Fruit fly (Drosophila melanogaster): ENCODE measurements around the gene Ilp8.
A peak's percentile ranks its signal among the peaks of the same experiment; 100 is the strongest.

The Ilp8 gene

dm6 chr3L:16989169-16989568, 42.7 kb downstream of the Ilp8 start:
- TF ChIP-seq CG6808 (GFP tag; optimal IDR thresholded peaks at IDR 0.05) = peak; percentile 88
- peak; percentile 77 for TF ChIP-seq CG11762 (GFP tag; optimal IDR thresholded peaks at IDR 0.05; ENCODE audit: insufficient read depth)
- peak; percentile 57 for TF ChIP-seq CG16779 (tag; optimal IDR thresholded peaks at IDR 0.05)
- TF ChIP-seq vri (GFP tag; optimal IDR thresholded peaks at IDR 0.05) = peak; percentile 81
- TF ChIP-seq CG34406 (GFP tag; optimal IDR thresholded peaks at IDR 0.05) = peak; percentile 85
- peak; percentile 68 for TF ChIP-seq Eip93F (GFP tag; optimal IDR thresholded peaks at IDR 0.05)
- peak; percentile 90 for TF ChIP-seq CG15336 (GFP tag; IDR thresholded peaks at IDR 0.05)
- peak; percentile 87 for TF ChIP-seq net (GFP tag; optimal IDR thresholded peaks at IDR 0.05)
- peak; percentile 78 for TF ChIP-seq spab (GFP tag; optimal IDR thresholded peaks at IDR 0.05)
- no peak for TF ChIP-seq fkh (GFP tag; optimal IDR thresholded peaks at IDR 0.05)
- TF ChIP-seq acj6 (GFP tag; optimal IDR thresholded peaks at IDR 0.05) = peak; percentile 81
- TF ChIP-seq CG4318 (GFP tag; optimal IDR thresholded peaks at IDR 0.05) = no peak
- no peak for TF ChIP-seq Hr38 (GFP tag; optimal IDR thresholded peaks at IDR 0.05)
- TF ChIP-seq CG6276 (GFP tag; optimal IDR thresholded peaks at IDR 0.05) = peak; percentile 76
- peak; percentile 67 for TF ChIP-seq Lpt (GFP tag; optimal IDR thresholded peaks at IDR 0.05)
- TF ChIP-seq eg (GFP tag; IDR thresholded peaks at IDR 0.05) = peak; percentile 73; the same call in 1 of the 3 replicates
- TF ChIP-seq Blimp-1 (GFP tag; optimal IDR thresholded peaks at IDR 0.05) = peak; percentile 73
- TF ChIP-seq CG3032 (tag; optimal IDR thresholded peaks at IDR 0.05) = peak; percentile 82
- TF ChIP-seq CG3919 (GFP tag; optimal IDR thresholded peaks at IDR 0.05) = peak; percentile 83
- peak; percentile 67 for TF ChIP-seq Sox15 (GFP tag; optimal IDR thresholded peaks at IDR 0.05)
- peak; percentile 90 for TF ChIP-seq CG8119 (GFP tag; IDR thresholded peaks at IDR 0.05)
- TF ChIP-seq Eip78C (GFP tag) = peak; percentile 98
- peak; percentile 85 for TF ChIP-seq CG32006 (GFP tag; optimal IDR thresholded peaks at IDR 0.05)
- peak; percentile 70 for TF ChIP-seq CG31627 (GFP tag; optimal IDR thresholded peaks at IDR 0.05)
- TF ChIP-seq Gug (GFP tag; IDR thresholded peaks at IDR 0.05) = peak; percentile 51
- TF ChIP-seq CG7368 (GFP tag; optimal IDR thresholded peaks at IDR 0.05) = peak; percentile 46
- TF ChIP-seq Hr39 (GFP tag; optimal IDR thresholded peaks at IDR 0.05) = peak; percentile 71
- peak; percentile 81 for TF ChIP-seq lz (GFP tag; optimal IDR thresholded peaks at IDR 0.05)
- peak; percentile 93 for TF ChIP-seq svp (GFP tag)
- TF ChIP-seq CG6792 (GFP tag; optimal IDR thresholded peaks at IDR 0.05) = peak; percentile 83
- TF ChIP-seq CG8319 (GFP tag; optimal IDR thresholded peaks at IDR 0.05) = peak; percentile 54
- TF ChIP-seq CG10631 (GFP tag; optimal IDR thresholded peaks at IDR 0.05) = peak; percentile 79
- TF ChIP-seq topi (GFP tag; optimal IDR thresholded peaks at IDR 0.05) = peak; percentile 87
- TF ChIP-seq achi (GFP tag; optimal IDR thresholded peaks at IDR 0.05) = peak; percentile 82
- TF ChIP-seq fd59A (GFP tag; optimal IDR thresholded peaks at IDR 0.05) = peak; percentile 80
- TF ChIP-seq dsx (GFP tag; optimal IDR thresholded peaks at IDR 0.05; ENCODE audit: poor library complexity, severe bottlenecking) = peak; percentile 91
- 0 out of 2 replicates have a peak, but pooled peaks have one; percentile 19 for TF ChIP-seq CG11294 (GFP tag; IDR thresholded peaks at IDR 0.05)
- no peak for TF ChIP-seq dac (GFP tag; optimal IDR thresholded peaks at IDR 0.05)
- TF ChIP-seq Ets96B (tag; optimal IDR thresholded peaks at IDR 0.05) = peak; percentile 85
- peak in 1 of 2 experiments; percentile 37 for TF ChIP-seq salr (GFP tag; optimal IDR thresholded peaks at IDR 0.05)
- no peak for TF ChIP-seq OdsH (GFP tag; optimal IDR thresholded peaks at IDR 0.05)
- no peak for TF ChIP-seq Hr4 (GFP tag; optimal IDR thresholded peaks at IDR 0.05)
- TF ChIP-seq Smox (GFP tag; optimal IDR thresholded peaks at IDR 0.05) = peak; percentile 82
- TF ChIP-seq fd85E (GFP tag; optimal IDR thresholded peaks at IDR 0.05) = no peak
- peak; percentile 69 for TF ChIP-seq CG1621 (tag; optimal IDR thresholded peaks at IDR 0.05)
- TF ChIP-seq ss (GFP tag; optimal IDR thresholded peaks at IDR 0.05) = peak; percentile 88 to 90
- peak; percentile 45 for TF ChIP-seq Ets21C (GFP tag; optimal IDR thresholded peaks at IDR 0.05)
- TF ChIP-seq CG8632 (GFP tag; optimal IDR thresholded peaks at IDR 0.05) = peak; percentile 87
- no peak for TF ChIP-seq Eip75B (GFP tag; optimal IDR thresholded peaks at IDR 0.05)
- TF ChIP-seq CG6163 (GFP tag; IDR thresholded peaks at IDR 0.05) = peak; percentile 76; the same call in 2 of the 3 replicates
- no peak for TF ChIP-seq CG10669 (GFP tag; optimal IDR thresholded peaks at IDR 0.05)
- TF ChIP-seq cyc (GFP tag; optimal IDR thresholded peaks at IDR 0.05) = peak; percentile 56

All from whole organism, prepupa.